Worm (Caenorhabditis elegans) whole organism, midembryonic: ENCODE results near the gene K07F5.6.

Experiments
- T22C8.4 ChIP-seq: fragments of 200-800 bp; sonication (Bioruptor generic); IDR thresholded peaks from 2 replicates; pipeline ENCODE4 v1.3.6; 2022; ENCODE audit warnings: missing genetic modification characterization, missing compliant biosample characterization
- cog-1 ChIP-seq: sonication (generic microtip); optimal IDR thresholded peaks from 2 replicates; lab custom pipeline; 2016; ENCODE audit warnings: missing genetic modification characterization, missing compliant biosample characterization
- flt-1 ChIP-seq: fragments of 200-800 bp; sonication (Bioruptor generic); IDR thresholded peaks from 2 replicates; pipeline ENCODE4 v1.3.6; 2022; ENCODE audit warnings: missing genetic modification characterization, missing compliant biosample characterization
- klf-2 ChIP-seq: fragments of 200-800 bp; sonication (Bioruptor generic); conservative IDR thresholded peaks from 2 replicates; pipeline ENCODE4 v1.3.6; 2022; ENCODE audit warnings: missing genetic modification reagents, missing genetic modification characterization, missing compliant biosample characterization
- med-1 ChIP-seq: sonication (generic microtip); optimal IDR thresholded peaks from 2 replicates; lab custom pipeline; 2017; ENCODE audit warnings: missing genetic modification characterization, mild to moderate bottlenecking, missing compliant biosample characterization, antibody characterized with exemption, missing genetic modification reagents; ENCODE audit not compliant: insufficient read depth
- ref-1 ChIP-seq: fragments of 200-800 bp; sonication (Bioruptor generic); conservative IDR thresholded peaks from 2 replicates; pipeline ENCODE4 v1.3.6; 2022; ENCODE audit warnings: missing genetic modification reagents, missing genetic modification characterization, missing compliant biosample characterization
- tab-1 ChIP-seq: fragments of 200-800 bp; sonication (Bioruptor generic); IDR thresholded peaks from 2 replicates; pipeline ENCODE4 v1.3.6; 2022; ENCODE audit warnings: missing genetic modification characterization, missing compliant biosample characterization
- ztf-23 ChIP-seq: fragments of 200-800 bp; sonication (Bioruptor generic); IDR thresholded peaks from 2 replicates; pipeline ENCODE4 v1.3.6; 2022; ENCODE audit warnings: missing genetic modification reagents, missing genetic modification characterization, missing compliant biosample characterization

ce11 chrIV:9872786-9873185 is 26.3 kb upstream of the K07F5.6 start:
- TF ChIP-seq flt-1 (no peak), cog-1 (tag; lab: Kevin White, UChicago) (no peak), tab-1 (GFP tag; lab: Robert Waterston, UW) (no peak), klf-2 (GFP tag; lab: Robert Waterston, UW) (no peak), ztf-23 (no peak), med-1 (GFP tag; lab: Kevin White, UChicago) (no peak), T22C8.4 (GFP tag; lab: Robert Waterston, UW) (no peak), ref-1 (GFP tag; lab: Robert Waterston, UW) (no peak)
